Worm (Caenorhabditis elegans) whole organism, L1 larva: ENCODE results near the gene Y22D7AL.9.

Experiments
- C16A3.4 ChIP-seq: fragments of 150-350 bp; optimal IDR thresholded peaks from 2 replicates; lab custom pipeline; 2014; ENCODE audit warnings: missing biosample characterization, missing genetic modification characterization
- C34B4.2 ChIP-seq: sonication (generic microtip); optimal IDR thresholded peaks from 2 replicates; lab custom pipeline; 2017; ENCODE audit warnings: mild to moderate bottlenecking, missing genetic modification characterization, missing compliant biosample characterization
- Y116A8C.19 ChIP-seq: sonication (generic microtip); optimal IDR thresholded peaks from 2 replicates; lab custom pipeline; 2016; ENCODE audit warnings: missing compliant biosample characterization, missing genetic modification characterization, borderline replicate concordance
- alr-1 ChIP-seq: fragments of 200-800 bp; sonication (Bioruptor generic); optimal IDR thresholded peaks from 2 replicates; lab custom pipeline; 2018; ENCODE audit warnings: borderline replicate concordance, mild to moderate bottlenecking, missing genetic modification characterization, missing compliant biosample characterization
- aly-2 ChIP-seq: fragments of 150-350 bp; optimal IDR thresholded peaks from 2 replicates; lab custom pipeline; 2014; ENCODE audit warnings: missing biosample characterization, missing genetic modification characterization
- ceh-82 ChIP-seq, 3 experiments: fragments of 150-350 bp in 1 of 3; sonication (generic microtip) in 2 of 3; optimal IDR thresholded peaks; 2 replicates each; lab custom pipeline; 2014 to 2017; ENCODE audit warnings: missing biosample characterization in 3 of 3, missing genetic modification characterization in 3 of 3
- ceh-88 ChIP-seq: fragments of 200-800 bp; sonication (Bioruptor generic); IDR thresholded peaks from 2 replicates; pipeline ENCODE4 v1.3.6; 2022; ENCODE audit warnings: missing genetic modification characterization, missing compliant biosample characterization
- ceh-90 ChIP-seq: sonication (generic microtip); optimal IDR thresholded peaks from 2 replicates; lab custom pipeline; 2016; ENCODE audit warnings: missing genetic modification characterization, missing compliant biosample characterization
- dpl-1 ChIP-seq, 3 experiments: fragments of 150-350 bp in 2 of 3; sonication (generic microtip) in 1 of 3; optimal IDR thresholded peaks; 2 replicates each; lab custom pipeline; 2014 to 2017; ENCODE audit warnings: missing biosample characterization in 3 of 3, missing genetic modification characterization in 3 of 3, missing genetic modification reagents in 3 of 3
- dsc-1 ChIP-seq: sonication (generic microtip); optimal IDR thresholded peaks from 2 replicates; lab custom pipeline; 2016; ENCODE audit warnings: mild to moderate bottlenecking, missing genetic modification characterization, missing compliant biosample characterization
- efl-1 ChIP-seq, 4 experiments: fragments of 150-350 bp; optimal IDR thresholded peaks in 3 of 4; peaks in 1 of 4; 1 replicate in 1 of 4; 2 replicates in 3 of 4; lab custom pipeline; 2014; ENCODE audit warnings: missing biosample characterization in 2 of 4, missing genetic modification characterization in 2 of 4, missing genetic modification reagents in 2 of 4
- egl-27 ChIP-seq, 2 experiments: fragments of 150-350 bp in 1 of 2; sonication (generic microtip); optimal IDR thresholded peaks; 3 replicates each; lab custom pipeline; 2017 to 2018; ENCODE audit warnings: missing biosample characterization in 2 of 2, missing genetic modification characterization in 2 of 2, missing genetic modification reagents in 2 of 2
- elt-3 ChIP-seq, 6 experiments: fragments of 150-350 bp in 1 of 6; sonication (generic microtip); optimal IDR thresholded peaks; 2 replicates each; lab custom pipeline; 2017 to 2018; ENCODE audit warnings: missing biosample characterization in 6 of 6, missing genetic modification characterization in 6 of 6, inconsistent platforms in 1 of 6
- ets-5 ChIP-seq: fragments of 200-800 bp; sonication (Bioruptor generic); IDR thresholded peaks from 2 replicates; pipeline ENCODE4 v1.3.6; 2022; ENCODE audit warnings: missing genetic modification characterization, missing compliant biosample characterization
- fkh-4 ChIP-seq: sonication (generic microtip); optimal IDR thresholded peaks from 2 replicates; lab custom pipeline; 2016; ENCODE audit warnings: missing compliant biosample characterization, missing genetic modification characterization, borderline replicate concordance
- fkh-8 ChIP-seq: sonication (generic microtip); optimal IDR thresholded peaks from 2 replicates; lab custom pipeline; 2016; ENCODE audit warnings: mild to moderate bottlenecking, missing genetic modification characterization, missing compliant biosample characterization
- fos-1 ChIP-seq: fragments of 150-350 bp; optimal IDR thresholded peaks from 2 replicates; lab custom pipeline; 2014; ENCODE audit warnings: missing biosample characterization, missing genetic modification characterization
- hlh-17 ChIP-seq: fragments of 200-800 bp; sonication (Bioruptor generic); optimal IDR thresholded peaks from 2 replicates; lab custom pipeline; 2018; ENCODE audit warnings: missing genetic modification characterization, mild to moderate bottlenecking, missing compliant biosample characterization, moderate library complexity, borderline replicate concordance
- hpl-2 ChIP-seq: fragments of 150-350 bp; optimal IDR thresholded peaks from 2 replicates; lab custom pipeline; 2014; ENCODE audit warnings: missing biosample characterization, missing genetic modification reagents, missing genetic modification characterization
- isw-1 ChIP-seq: fragments of 200-800 bp; sonication (Bioruptor generic); IDR thresholded peaks from 2 replicates; pipeline ENCODE4 v1.3.6; 2022; ENCODE audit warnings: missing genetic modification characterization, missing compliant biosample characterization
- jun-1 ChIP-seq: fragments of 150-350 bp; optimal IDR thresholded peaks from 2 replicates; lab custom pipeline; 2014; ENCODE audit warnings: missing biosample characterization, missing genetic modification reagents, missing genetic modification characterization
- lin-14 ChIP-seq: fragments of 200-800 bp; sonication (Bioruptor generic); optimal IDR thresholded peaks from 2 replicates; lab custom pipeline; 2018; ENCODE audit warnings: mild to moderate bottlenecking, missing genetic modification characterization, moderate library complexity, missing compliant biosample characterization
- lin-35 ChIP-seq, 2 experiments: fragments of 150-350 bp; optimal IDR thresholded peaks; 2 replicates each; lab custom pipeline; 2014; ENCODE audit warnings: missing biosample characterization in 2 of 2, missing genetic modification characterization in 2 of 2, missing genetic modification reagents in 2 of 2
- lir-3 ChIP-seq: sonication (generic microtip); optimal IDR thresholded peaks from 2 replicates; lab custom pipeline; 2016; ENCODE audit warnings: mild to moderate bottlenecking, missing genetic modification characterization, moderate library complexity, missing compliant biosample characterization; ENCODE audit not compliant: poor library complexity
- lsy-2 ChIP-seq, 2 experiments: fragments of 150-350 bp; optimal IDR thresholded peaks; 2 replicates each; lab custom pipeline; 2014; ENCODE audit warnings: missing biosample characterization in 2 of 2, missing genetic modification characterization in 2 of 2
- mdl-1 ChIP-seq, 2 experiments: fragments of 150-350 bp; optimal IDR thresholded peaks; 2 replicates each; lab custom pipeline; 2014 to 2017; ENCODE audit warnings: missing biosample characterization in 2 of 2, missing genetic modification characterization in 2 of 2, inconsistent platforms in 1 of 2
- mef-2 ChIP-seq: fragments of 150-350 bp; optimal IDR thresholded peaks from 2 replicates; lab custom pipeline; 2014; ENCODE audit warnings: missing biosample characterization, missing genetic modification characterization
- nhr-12 ChIP-seq: sonication (generic microtip); optimal IDR thresholded peaks from 2 replicates; lab custom pipeline; 2017; ENCODE audit warnings: missing biosample characterization, missing genetic modification characterization
- nhr-19 ChIP-seq: fragments of 200-800 bp; sonication (Bioruptor generic); conservative IDR thresholded peaks from 2 replicates; pipeline ENCODE4 v1.3.6; 2022; ENCODE audit warnings: missing genetic modification characterization, missing compliant biosample characterization
- nhr-20 ChIP-seq: sonication (generic microtip); optimal IDR thresholded peaks from 2 replicates; lab custom pipeline; 2016; ENCODE audit warnings: mild to moderate bottlenecking, missing genetic modification characterization, missing compliant biosample characterization
- nhr-237 ChIP-seq: fragments of 150-350 bp; optimal IDR thresholded peaks from 2 replicates; lab custom pipeline; 2014; ENCODE audit warnings: missing biosample characterization, missing genetic modification characterization
- nhr-28 ChIP-seq: fragments of 150-350 bp; optimal IDR thresholded peaks from 2 replicates; lab custom pipeline; 2014; ENCODE audit warnings: missing biosample characterization, missing genetic modification characterization
- nhr-47 ChIP-seq: sonication (generic microtip); optimal IDR thresholded peaks from 2 replicates; lab custom pipeline; 2016; ENCODE audit warnings: mild to moderate bottlenecking, missing genetic modification characterization, moderate library complexity, missing compliant biosample characterization
- nhr-90 ChIP-seq: sonication (generic microtip); optimal IDR thresholded peaks from 2 replicates; lab custom pipeline; 2016; ENCODE audit warnings: mild to moderate bottlenecking, missing genetic modification characterization, missing compliant biosample characterization; ENCODE audit not compliant: poor library complexity
- pax-3 ChIP-seq: fragments of 200-800 bp; sonication (Bioruptor generic); optimal IDR thresholded peaks from 2 replicates; lab custom pipeline; 2018; ENCODE audit warnings: mild to moderate bottlenecking, missing genetic modification characterization, moderate library complexity, missing compliant biosample characterization
- pqm-1 ChIP-seq: sonication (generic microtip); optimal IDR thresholded peaks from 3 replicates; lab custom pipeline; 2017; ENCODE audit warnings: missing biosample characterization, missing genetic modification characterization
- rnt-1 ChIP-seq: sonication (generic microtip); optimal IDR thresholded peaks from 2 replicates; lab custom pipeline; 2016; ENCODE audit warnings: mild to moderate bottlenecking, missing genetic modification characterization, moderate library complexity, missing compliant biosample characterization
- snpc-4 ChIP-seq: fragments of 150-350 bp; optimal IDR thresholded peaks from 2 replicates; lab custom pipeline; 2014; ENCODE audit warnings: missing biosample characterization, missing genetic modification characterization
- snu-23 ChIP-seq: sonication (generic microtip); optimal IDR thresholded peaks from 2 replicates; lab custom pipeline; 2016; ENCODE audit warnings: missing genetic modification characterization, missing compliant biosample characterization
- sptf-1 ChIP-seq: fragments of 150-350 bp; optimal IDR thresholded peaks from 2 replicates; lab custom pipeline; 2014; ENCODE audit warnings: missing biosample characterization, missing genetic modification characterization
- sup-37 ChIP-seq: fragments of 200-800 bp; sonication (Bioruptor generic); optimal IDR thresholded peaks from 2 replicates; lab custom pipeline; 2018; ENCODE audit warnings: mild to moderate bottlenecking, missing genetic modification characterization, missing compliant biosample characterization
- tbx-2 ChIP-seq: sonication (generic microtip); optimal IDR thresholded peaks from 2 replicates; lab custom pipeline; 2016; ENCODE audit warnings: missing genetic modification characterization, missing compliant biosample characterization
- tlp-1 ChIP-seq: fragments of 150-350 bp; optimal IDR thresholded peaks from 2 replicates; lab custom pipeline; 2014; ENCODE audit warnings: missing biosample characterization, missing genetic modification characterization
- unc-30 ChIP-seq: sonication (generic microtip); optimal IDR thresholded peaks from 2 replicates; lab custom pipeline; 2017; ENCODE audit warnings: missing biosample characterization, missing genetic modification characterization
- unc-62 ChIP-seq: fragments of 150-350 bp; optimal IDR thresholded peaks from 2 replicates; lab custom pipeline; 2014; ENCODE audit warnings: missing biosample characterization, missing genetic modification reagents, missing genetic modification characterization
- unc-98 ChIP-seq: fragments of 200-800 bp; sonication (Bioruptor generic); IDR thresholded peaks from 2 replicates; pipeline ENCODE4 v1.3.6; 2022; ENCODE audit warnings: missing genetic modification characterization, missing compliant biosample characterization
- vab-15 ChIP-seq: sonication (generic microtip); optimal IDR thresholded peaks from 2 replicates; lab custom pipeline; 2017; ENCODE audit warnings: missing genotype, mild to moderate bottlenecking, missing genetic modification characterization, missing compliant biosample characterization
- zag-1 ChIP-seq: fragments of 150-350 bp; optimal IDR thresholded peaks from 2 replicates; lab custom pipeline; 2014; ENCODE audit warnings: missing biosample characterization, missing genetic modification characterization
- zip-4 ChIP-seq: fragments of 200-800 bp; sonication (Bioruptor generic); optimal IDR thresholded peaks from 2 replicates; lab custom pipeline; 2018; ENCODE audit warnings: mild to moderate bottlenecking, missing genetic modification characterization, moderate library complexity, missing compliant biosample characterization
- ztf-11 ChIP-seq, 2 experiments: sonication (generic microtip); optimal IDR thresholded peaks; 2 replicates each; lab custom pipeline; 2016 to 2017; ENCODE audit warnings: missing genetic modification characterization in 2 of 2, missing biosample characterization in 1 of 2, missing compliant biosample characterization in 1 of 2
- ztf-4 ChIP-seq: fragments of 150-350 bp; optimal IDR thresholded peaks from 2 replicates; lab custom pipeline; 2014; ENCODE audit warnings: missing biosample characterization, missing genetic modification characterization

Gene Y22D7AL.9

ce11 chrIII:1601464-1602169 is 12.2 kb downstream of the Y22D7AL.9 start (continued):
- TF ChIP-seq nhr-47 (tag; lab: Kevin White, UChicago) (peak; percentile 58), pax-3 (tag; lab: Kevin White, UChicago) (no peak), nhr-28 (no peak), dpl-1 (GFP tag; optimal IDR thresholded peaks at IDR 0.05; lab: Kevin White, UChicago) (no peak), fkh-4 (tag; lab: Kevin White, UChicago) (no peak), ceh-82 (tag; optimal IDR thresholded peaks at IDR 0.05; lab: Kevin White, UChicago) (no peak), hpl-2 (GFP tag; lab: Kevin White, UChicago) (no peak), mdl-1 (tag; optimal IDR thresholded peaks at IDR 0.05; lab: Kevin White, UChicago) (no peak), ets-5 (GFP tag; lab: Robert Waterston, UW) (no peak), jun-1 (no peak), snpc-4 (tag; lab: Kevin White, UChicago) (no peak), isw-1 (GFP tag; lab: Robert Waterston, UW) (no peak), C16A3.4 (tag; lab: Kevin White, UChicago) (no peak), lsy-2 (tag; optimal IDR thresholded peaks at IDR 0.05; lab: Kevin White, UChicago) (peak in 1 of 2 experiments; percentile 2), lin-14 (GFP tag; lab: Kevin White, UChicago) (peak; percentile 68), tbx-2 (tag; lab: Kevin White, UChicago) (no peak), unc-30 (tag; lab: Kevin White, UChicago) (no peak), ztf-11 (tag; optimal IDR thresholded peaks at IDR 0.05; lab: Kevin White, UChicago) (peak in 1 of 2 experiments; percentile 26), nhr-12 (no peak), snu-23 (GFP tag; lab: Kevin White, UChicago) (peak; percentile 40), ceh-90 (peak; percentile 54), efl-1 (optimal IDR thresholded peaks at IDR 0.05; lab: Kevin White, UChicago) (no peak), efl-1 (GFP tag; optimal IDR thresholded peaks at IDR 0.05 in 1 of 2; lab: Kevin White, UChicago) (peak in 1 of 2 experiments; percentile 86), nhr-20 (tag; lab: Kevin White, UChicago) (peak; percentile 37), nhr-19 (peak; percentile 39), alr-1 (no peak), elt-3 (tag; optimal IDR thresholded peaks at IDR 0.05; lab: Kevin White, UChicago) (peak in 1 of 6 experiments; percentile 70), ceh-88 (no peak), lir-3 (tag; lab: Kevin White, UChicago) (peak; percentile 52), aly-2 (no peak), rnt-1 (tag; lab: Kevin White, UChicago) (peak; percentile 66), nhr-237 (tag; lab: Kevin White, UChicago) (no peak), hlh-17 (GFP tag; lab: Kevin White, UChicago) (no peak), ztf-4 (no peak), sptf-1 (no peak), mef-2 (tag; lab: Kevin White, UChicago) (no peak), dsc-1 (tag; lab: Kevin White, UChicago) (peak; percentile 46), lin-35 (GFP tag; optimal IDR thresholded peaks at IDR 0.05; lab: Kevin White, UChicago) (no peak), fos-1 (tag; lab: Kevin White, UChicago) (no peak), nhr-90 (tag; lab: Kevin White, UChicago) (peak; percentile 43), unc-98 (no peak), egl-27 (tag; optimal IDR thresholded peaks at IDR 0.05; lab: Kevin White, UChicago) (no peak), unc-62 (GFP tag; lab: Kevin White, UChicago) (no peak), fkh-8 (tag; lab: Kevin White, UChicago) (peak; percentile 55), zag-1 (tag; lab: Kevin White, UChicago) (no peak), vab-15 (no peak), zip-4 (GFP tag; lab: Kevin White, UChicago) (no peak), Y116A8C.19 (tag; lab: Kevin White, UChicago) (no peak), pqm-1 (tag; lab: Kevin White, UChicago) (no peak), tlp-1 (tag; lab: Kevin White, UChicago) (no peak), C34B4.2 (no peak), sup-37 (no peak)
